Fruit fly (Drosophila melanogaster): ENCODE results near the gene SCOT.
A peak's percentile ranks its signal among the peaks of the same experiment; 100 is the strongest.

DNA sequence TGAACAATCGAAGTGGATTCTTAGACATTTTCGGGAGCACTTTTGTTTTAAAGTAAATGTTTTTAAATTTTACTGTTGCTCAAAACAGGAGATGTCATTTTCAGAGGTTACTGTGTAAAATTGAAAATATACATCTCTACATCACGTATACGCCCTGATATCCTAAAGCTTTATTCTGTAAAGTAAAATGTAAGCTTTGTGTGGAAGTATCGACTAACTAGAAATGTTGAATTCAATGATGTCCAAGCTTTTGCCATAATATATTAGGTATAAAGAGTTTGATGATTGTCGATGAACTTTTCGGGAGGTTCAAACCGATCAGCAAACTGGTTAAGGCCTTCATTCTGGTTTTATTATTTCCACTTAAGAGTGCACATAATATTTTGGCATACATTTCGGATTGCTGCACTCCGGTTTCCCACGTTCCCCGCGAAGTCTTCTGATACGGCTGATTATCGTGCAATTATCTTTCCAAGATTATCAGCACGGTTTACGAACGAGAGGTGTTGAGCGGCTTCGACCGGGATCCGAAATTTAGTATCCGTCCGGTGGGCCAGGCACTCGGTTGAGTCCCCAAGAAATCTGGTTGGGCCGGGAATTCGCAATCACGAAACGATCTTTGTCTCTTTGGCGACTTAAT lies 8.3 kb downstream of the SCOT start, which contains the start of the genes CG11815 and acs:
- TF ChIP-seq net (GFP tag; optimal IDR thresholded peaks at IDR 0.05) = no peak
- TF ChIP-seq Sox14 (GFP tag; optimal IDR thresholded peaks at IDR 0.05) = no peak
- peak; percentile 68 for TF ChIP-seq vri (GFP tag; optimal IDR thresholded peaks at IDR 0.05)

All from whole organism, prepupa.